Worm (Caenorhabditis elegans): ENCODE measurements around the gene athp-2.

athp-2 gene

DNA sequence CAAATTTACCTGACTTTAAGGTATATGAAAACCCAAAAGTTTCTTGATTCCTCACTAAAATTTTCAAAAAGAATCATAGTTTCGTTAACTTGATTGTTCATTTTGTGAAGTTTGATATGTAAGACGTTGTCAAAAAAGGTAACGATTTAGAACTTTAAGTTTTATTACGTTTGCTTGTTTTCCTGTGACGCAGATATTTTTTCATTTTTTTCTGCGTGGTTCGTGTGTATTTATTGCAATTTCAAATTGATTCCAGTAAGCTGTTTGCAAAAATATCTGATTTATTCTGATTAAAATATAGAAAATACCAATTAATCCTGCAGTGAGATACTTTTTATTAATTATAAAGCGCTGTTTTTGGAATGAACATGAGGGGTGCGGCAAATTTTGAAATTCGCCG, 24.0 kb upstream of the athp-2 start, which contains the start of gene srw-40:
TSS of gene srw-40 (minus strand) at position 101 of the 400 bp plus-strand sequence.
- no peak for TF ChIP-seq ceh-32 (tag; optimal IDR thresholded peaks at IDR 0.05; ENCODE audit: poor library complexity)
- TF ChIP-seq dmd-9 (GFP tag; IDR thresholded peaks at IDR 0.05): no peak
- peak; percentile 47 for TF ChIP-seq aha-1 (tag)
- TF ChIP-seq unc-62 (GFP tag; optimal IDR thresholded peaks at IDR 0.05 in 1 of 2): no peak
- TF ChIP-seq unc-62 (tag; optimal IDR thresholded peaks at IDR 0.05): no peak
- no peak for TF ChIP-seq ces-1 (GFP tag; optimal IDR thresholded peaks at IDR 0.05)
- TF ChIP-seq vab-7 (GFP tag; IDR thresholded peaks at IDR 0.05): no peak
- no peak for TF ChIP-seq lir-3 (tag; optimal IDR thresholded peaks at IDR 0.05)
- TF ChIP-seq Y5F2A.4 (GFP tag; optimal IDR thresholded peaks at IDR 0.05): no peak

DNA sequence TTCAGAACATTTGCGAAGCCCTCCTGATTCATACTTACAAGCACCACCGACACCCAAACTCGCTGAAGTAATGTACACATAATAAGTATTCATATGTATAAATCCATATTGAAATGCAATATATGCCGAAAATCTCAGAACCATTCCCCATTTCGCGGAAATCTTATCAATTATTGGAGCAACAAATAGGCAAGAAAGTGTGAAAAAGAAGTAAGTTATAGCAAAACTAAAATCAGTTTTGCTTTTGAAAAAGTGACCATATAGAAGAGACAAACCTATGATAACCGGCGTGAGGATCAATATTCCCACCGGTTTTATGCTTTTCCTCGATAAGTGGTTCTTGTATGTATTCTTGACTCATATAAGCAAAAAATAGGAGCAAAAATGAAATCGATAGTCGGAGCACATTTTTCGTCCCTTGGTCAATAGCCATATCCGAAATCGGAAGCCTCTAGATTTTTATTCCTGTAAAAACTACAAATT, 20.4 kb upstream of the athp-2 start, which contains the start of gene Y52E8A.6:
TSS of gene Y52E8A.6 (minus strand) at position 433 of the 483 bp plus-strand sequence.
- TF ChIP-seq F49E8.2 (tag; optimal IDR thresholded peaks at IDR 0.05; ENCODE audit: borderline replicate concordance) (no peak), aha-1 (tag) (peak; percentile 97)

DNA sequence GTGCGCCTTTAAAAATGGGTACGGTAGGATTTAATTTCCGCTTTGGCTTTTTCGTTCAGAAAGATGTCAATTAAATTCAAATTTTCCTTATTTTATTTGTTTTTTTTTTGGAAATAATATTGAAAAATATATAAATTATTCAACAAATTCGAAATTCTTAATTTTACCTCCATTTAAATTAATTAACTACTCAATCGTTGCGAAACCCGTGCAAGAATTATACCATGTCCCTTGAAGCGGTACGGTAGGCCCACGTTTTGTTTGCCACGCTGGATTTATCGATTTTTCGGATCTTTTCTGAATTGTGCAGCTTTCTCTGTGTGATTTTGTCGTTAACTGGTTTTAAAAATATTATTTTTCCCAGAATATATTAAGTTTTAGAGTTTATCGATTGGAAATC, 19.5 kb upstream of the athp-2 start, which contains the start of gene Y52E8A.2:
TSS of gene Y52E8A.2 (plus strand) at position 382 of the 400 bp plus-strand sequence.
- TF ChIP-seq unc-130 (GFP tag; optimal IDR thresholded peaks at IDR 0.05) (peak; percentile 12), lir-3 (tag; optimal IDR thresholded peaks at IDR 0.05) (no peak)

- TF ChIP-seq unc-62 (GFP tag; optimal IDR thresholded peaks at IDR 0.05 in 1 of 2): peak in 1 of 2 experiments; percentile 17
- no peak for TF ChIP-seq unc-62 (tag; optimal IDR thresholded peaks at IDR 0.05)
- TF ChIP-seq duxl-1 (tag; optimal IDR thresholded peaks at IDR 0.05; ENCODE audit: poor library complexity): no peak
- no peak for TF ChIP-seq hlh-11 (tag; optimal IDR thresholded peaks at IDR 0.05)
- TF ChIP-seq T20F7.1 (GFP tag; optimal IDR thresholded peaks at IDR 0.05): no peak
- TF ChIP-seq madf-5 (GFP tag; IDR thresholded peaks at IDR 0.05): no peak
- TF ChIP-seq zfp-2 (tag; optimal IDR thresholded peaks at IDR 0.05): no peak
- TF ChIP-seq gei-8 (GFP tag; optimal IDR thresholded peaks at IDR 0.05): no peak
These were observed 18.2 kb upstream of the athp-2 start, which contains the start of gene Y52E8A.1 for ce11 chrII:4321766-4322165. Gene Y52E8A.1, plus strand, starts transcription at chrII:4322066.

- TF ChIP-seq dpl-1 (GFP tag; optimal IDR thresholded peaks at IDR 0.05) (peak; percentile 62), php-3 (GFP tag; IDR thresholded peaks at IDR 0.05) (no peak), mdl-1 (tag; optimal IDR thresholded peaks at IDR 0.05) (no peak), nhr-76 (tag; optimal IDR thresholded peaks at IDR 0.05) (no peak)
These were observed 17.1 kb upstream of the athp-2 start, which contains the start of gene H20J04.6 for ce11 chrII:4322871-4323270. Gene H20J04.6, plus strand, starts transcription at chrII:4323256.

- TF ChIP-seq duxl-1 (tag; optimal IDR thresholded peaks at IDR 0.05; ENCODE audit: poor library complexity): no peak
- no peak for TF ChIP-seq F26F4.8 (GFP tag; conservative IDR thresholded peaks at IDR 0.05)
- TF ChIP-seq ceh-28 (tag; optimal IDR thresholded peaks at IDR 0.05): no peak
- no peak for TF ChIP-seq lin-15B (tag; optimal IDR thresholded peaks at IDR 0.05)
- no peak for TF ChIP-seq jun-1 (tag; optimal IDR thresholded peaks at IDR 0.05)
- no peak for TF ChIP-seq nhr-11 (tag; optimal IDR thresholded peaks at IDR 0.05)
- no peak for TF ChIP-seq egl-27 (tag; optimal IDR thresholded peaks at IDR 0.05)
- TF ChIP-seq ZK546.5 (tag; optimal IDR thresholded peaks at IDR 0.05): no peak
- TF ChIP-seq fos-1 (tag; optimal IDR thresholded peaks at IDR 0.05): no peak
- no peak for TF ChIP-seq unc-39 (tag; optimal IDR thresholded peaks at IDR 0.05)
- no peak for TF ChIP-seq T26A8.4 (GFP tag; IDR thresholded peaks at IDR 0.05)
These were observed 15.9 kb upstream of the athp-2 start, which contains the start of gene mog-2 for ce11 chrII:4324061-4324460. Gene mog-2, plus strand, starts transcription at chrII:4324361.

Measured in whole organism, L4 larva.